Worm (Caenorhabditis elegans) whole organism, early embryonic: Measurements from ENCODE around the gene F41G4.8.

ENCODE experiments used
- F13C5.2 ChIP-seq: sonication (generic microtip); optimal IDR thresholded peaks from 2 replicates; lab custom pipeline; 2017; ENCODE audit warnings: mild to moderate bottlenecking, missing genetic modification characterization, inconsistent platforms, missing compliant biosample characterization
- aly-1 ChIP-seq: sonication (generic microtip); optimal IDR thresholded peaks from 2 replicates; lab custom pipeline; 2016; ENCODE audit warnings: missing genetic modification characterization, missing compliant biosample characterization
- ama-1 ChIP-seq: fragments of 150-350 bp; optimal IDR thresholded peaks from 2 replicates; lab custom pipeline; 2014
- ceh-13 ChIP-seq: fragments of 200-800 bp; sonication (Bioruptor generic); optimal IDR thresholded peaks from 2 replicates; lab custom pipeline; 2018; ENCODE audit warnings: mild to moderate bottlenecking, missing genetic modification characterization, missing compliant biosample characterization
- ceh-36 ChIP-seq: sonication (generic microtip); optimal IDR thresholded peaks from 2 replicates; lab custom pipeline; 2016; ENCODE audit warnings: missing genetic modification characterization, inconsistent platforms, missing compliant biosample characterization
- ets-7 ChIP-seq: sonication (generic microtip); optimal IDR thresholded peaks from 2 replicates; lab custom pipeline; 2016; ENCODE audit warnings: missing genotype, missing genetic modification characterization, missing compliant biosample characterization
- hmbx-1 ChIP-seq: sonication (generic microtip); optimal IDR thresholded peaks from 2 replicates; lab custom pipeline; 2016; ENCODE audit warnings: mild to moderate bottlenecking, missing genetic modification characterization, missing compliant biosample characterization
- hmg-4 ChIP-seq: fragments of 200-800 bp; sonication (Bioruptor generic); optimal IDR thresholded peaks from 2 replicates; lab custom pipeline; 2018; ENCODE audit warnings: mild to moderate bottlenecking, missing genetic modification characterization, missing compliant biosample characterization
- scrt-1 ChIP-seq: fragments of 200-800 bp; sonication (Bioruptor generic); IDR thresholded peaks from 2 replicates; pipeline ENCODE4 v1.3.6; 2022; ENCODE audit warnings: missing genetic modification characterization, missing compliant biosample characterization
- sea-1 ChIP-seq: fragments of 200-800 bp; sonication (Bioruptor generic); conservative IDR thresholded peaks from 2 replicates; pipeline ENCODE4 v1.3.6; 2022; ENCODE audit warnings: missing genetic modification characterization, missing compliant biosample characterization
- tbx-11 ChIP-seq: fragments of 200-800 bp; sonication (Bioruptor generic); IDR thresholded peaks from 2 replicates; pipeline ENCODE4 v1.3.6; 2022; ENCODE audit warnings: missing genetic modification characterization, missing compliant biosample characterization
- tra-4 ChIP-seq: sonication (generic microtip); optimal IDR thresholded peaks from 2 replicates; lab custom pipeline; 2017; ENCODE audit warnings: missing genetic modification characterization, missing compliant biosample characterization

- TF ChIP-seq F13C5.2 = no peak
- no peak for TF ChIP-seq scrt-1
- TF ChIP-seq ceh-13 = no peak
- no peak for TF ChIP-seq aly-1 (tag; lab: Kevin White, UChicago)
- no peak for TF ChIP-seq ama-1 (lab: Kevin White, UChicago)
- TF ChIP-seq ceh-36 (tag; lab: Kevin White, UChicago) = no peak
- no peak for TF ChIP-seq ets-7 (tag; lab: Kevin White, UChicago)
- TF ChIP-seq hmg-4 = no peak
- TF ChIP-seq tbx-11 (GFP tag; lab: Robert Waterston, UW) = no peak
- TF ChIP-seq sea-1 (GFP tag; lab: Robert Waterston, UW) = no peak
- no peak for TF ChIP-seq hmbx-1
- TF ChIP-seq tra-4 = no peak
Measured at ce11 chrX:16880426-16880825, 35.6 kb upstream of the F41G4.8 start, which contains the start of gene acs-9.
